Fruit fly (Drosophila melanogaster) whole organism, embryonic: ENCODE data around the gene Pex2.

Experiments
- Atf3 ChIP-seq: fragments of 200-800 bp; sonication (Bioruptor generic); optimal IDR thresholded peaks from 3 replicates; lab custom pipeline; 2016; ENCODE audit warnings: missing biosample characterization, missing genetic modification characterization
- Awh ChIP-seq: fragments of 200-800 bp; sonication (Bioruptor generic); IDR thresholded peaks from 2 replicates; pipeline ENCODE4, ENCODE4 v1.3.6; 2022; ENCODE audit warnings: missing biosample characterization, missing genetic modification characterization
- Bgb ChIP-seq: fragments of 200-800 bp; sonication (Bioruptor generic); IDR thresholded peaks from 2 replicates; pipeline ENCODE4 v1.3.6; 2022; ENCODE audit warnings: missing biosample characterization, missing genetic modification characterization; ENCODE audit not compliant: partially characterized antibody
- CG11560 ChIP-seq: fragments of 200-800 bp; sonication (Bioruptor generic); IDR thresholded peaks from 3 replicates; pipeline ENCODE4 v1.3.6; 2022; ENCODE audit warnings: missing biosample characterization, missing genetic modification characterization
- CG13287 ChIP-seq: fragments of 200-800 bp; sonication (Bioruptor generic); IDR thresholded peaks from 2 replicates; pipeline ENCODE4 v1.3.6; 2022; ENCODE audit warnings: missing biosample characterization, missing genetic modification characterization; ENCODE audit not compliant: partially characterized antibody
- CG14667 ChIP-seq: fragments of 200-800 bp; sonication (Bioruptor generic); IDR thresholded peaks from 2 replicates; pipeline ENCODE4 v1.3.6; 2022; ENCODE audit warnings: missing biosample characterization, missing genetic modification characterization
- CG14965 ChIP-seq: fragments of 200-800 bp; sonication (Bioruptor generic); optimal IDR thresholded peaks from 2 replicates; lab custom pipeline; 2016; ENCODE audit warnings: missing biosample characterization, missing genetic modification characterization, borderline replicate concordance
- CG15514 ChIP-seq: fragments of 200-800 bp; sonication (Bioruptor generic); optimal IDR thresholded peaks from 3 replicates; lab custom pipeline; 2017; ENCODE audit warnings: missing biosample characterization, missing genetic modification characterization, mild to moderate bottlenecking, moderate library complexity, missing genetic modification reagents
- CG15601 ChIP-seq: fragments of 200-800 bp; sonication (Bioruptor generic); optimal IDR thresholded peaks from 3 replicates; lab custom pipeline; 2019; ENCODE audit warnings: missing biosample characterization, mild to moderate bottlenecking, missing genetic modification characterization, moderate library complexity
- CG17802 ChIP-seq: fragments of 200-800 bp; sonication (Bioruptor generic); optimal IDR thresholded peaks from 2 replicates; lab custom pipeline; 2018; ENCODE audit warnings: missing biosample characterization, mild to moderate bottlenecking, missing genetic modification characterization, moderate library complexity
- CG30020 ChIP-seq: fragments of 200-800 bp; optimal IDR thresholded peaks from 2 replicates; lab custom pipeline; 2019; ENCODE audit warnings: missing biosample characterization, mild to moderate bottlenecking, missing genetic modification characterization, moderate library complexity
- CG31224 ChIP-seq: fragments of 200-800 bp; sonication (Bioruptor generic); IDR thresholded peaks from 2 replicates; pipeline ENCODE4 v1.3.6; 2022; ENCODE audit warnings: missing biosample characterization, missing genetic modification characterization
- CG31441 ChIP-seq: fragments of 200-800 bp; sonication (Bioruptor generic); IDR thresholded peaks from 2 replicates; pipeline ENCODE4 v1.3.6; 2022; ENCODE audit warnings: missing biosample characterization, missing genetic modification characterization
- CG33213 ChIP-seq: fragments of 200-800 bp; sonication (Bioruptor generic); optimal IDR thresholded peaks from 3 replicates; lab custom pipeline; 2016; ENCODE audit warnings: missing biosample characterization, missing genetic modification characterization
- CG3726 ChIP-seq: fragments of 200-800 bp; sonication (Bioruptor generic); IDR thresholded peaks from 3 replicates; pipeline ENCODE4, ENCODE4 v1.3.6; 2022; ENCODE audit warnings: missing biosample characterization, missing genetic modification characterization
- CG4730 ChIP-seq: fragments of 200-800 bp; sonication (Bioruptor generic); IDR thresholded peaks from 2 replicates; pipeline ENCODE4 v1.3.6; 2022; ENCODE audit warnings: missing biosample characterization, missing genetic modification characterization
- CG9437 ChIP-seq: fragments of 200-800 bp; sonication (Bioruptor generic); optimal IDR thresholded peaks from 2 replicates; lab custom pipeline; 2018; ENCODE audit warnings: missing biosample characterization, mild to moderate bottlenecking, missing genetic modification characterization
- CTCF ChIP-seq: fragments of 200-800 bp; sonication (Bioruptor generic); optimal IDR thresholded peaks from 2 replicates; lab custom pipeline; 2017; ENCODE audit warnings: missing biosample characterization, mild to moderate bottlenecking, missing genetic modification characterization, moderate library complexity
- E2f1 ChIP-seq: fragments of 200-800 bp; sonication (Bioruptor generic); IDR thresholded peaks from 2 replicates; pipeline ENCODE4 v1.3.6; 2022; ENCODE audit warnings: missing biosample characterization, missing genetic modification characterization
- MBD-R2 ChIP-seq: fragments of 200-800 bp; sonication (Bioruptor generic); IDR thresholded peaks from 2 replicates; pipeline ENCODE4 v1.3.6; 2022; ENCODE audit warnings: missing biosample characterization, missing genetic modification characterization
- Mad ChIP-seq: fragments of 200-800 bp; sonication (Bioruptor generic); optimal IDR thresholded peaks from 2 replicates; lab custom pipeline; 2016; ENCODE audit warnings: missing biosample characterization, missing genetic modification characterization
- NK7.1 ChIP-seq: fragments of 200-800 bp; sonication (Bioruptor generic); optimal IDR thresholded peaks from 3 replicates; lab custom pipeline; 2016; ENCODE audit warnings: missing biosample characterization, missing genetic modification characterization
- Rx ChIP-seq: fragments of 200-800 bp; sonication (Bioruptor generic); IDR thresholded peaks from 2 replicates; pipeline ENCODE4 v1.3.6; 2022; ENCODE audit warnings: missing biosample characterization, missing genetic modification characterization
- TFAM ChIP-seq: fragments of 200-800 bp; sonication (Bioruptor generic); optimal IDR thresholded peaks from 2 replicates; lab custom pipeline; 2017; ENCODE audit warnings: missing biosample characterization, missing genetic modification characterization, inconsistent platforms
- Taf1 ChIP-seq: fragments of 200-800 bp; sonication (Bioruptor generic); IDR thresholded peaks from 2 replicates; pipeline ENCODE4 v1.3.6; 2022; ENCODE audit warnings: missing biosample characterization, missing genetic modification characterization
- Vsx1 ChIP-seq: fragments of 200-800 bp; sonication (Bioruptor generic); optimal IDR thresholded peaks from 2 replicates; lab custom pipeline; 2017; ENCODE audit warnings: missing biosample characterization, mild to moderate bottlenecking, missing genetic modification characterization, missing genetic modification reagents
- Xbp1 ChIP-seq: fragments of 200-800 bp; sonication (Bioruptor generic); optimal IDR thresholded peaks from 3 replicates; lab custom pipeline; 2016; ENCODE audit warnings: missing biosample characterization, mild to moderate bottlenecking, missing genetic modification characterization
- ase ChIP-seq: fragments of 200-800 bp; sonication (Bioruptor generic); IDR thresholded peaks from 3 replicates; pipeline ENCODE4 v1.3.6; 2022; ENCODE audit warnings: missing biosample characterization, missing genetic modification characterization
- bigmax ChIP-seq: fragments of 200-800 bp; sonication (Bioruptor generic); optimal IDR thresholded peaks from 2 replicates; lab custom pipeline; 2018; ENCODE audit warnings: missing biosample characterization, mild to moderate bottlenecking, missing genetic modification characterization
- chinmo ChIP-seq: fragments of 200-800 bp; sonication (Bioruptor generic); IDR thresholded peaks from 4 replicates; pipeline ENCODE4 v1.3.6; 2022; ENCODE audit warnings: missing biosample characterization, missing genetic modification characterization; ENCODE audit not compliant: partially characterized antibody
- crc ChIP-seq: fragments of 200-800 bp; sonication (Bioruptor generic); optimal IDR thresholded peaks from 2 replicates; lab custom pipeline; 2016; ENCODE audit warnings: missing biosample characterization, missing genetic modification characterization
- da ChIP-seq: fragments of 200-800 bp; sonication (Bioruptor generic); optimal IDR thresholded peaks from 2 replicates; lab custom pipeline; 2016; ENCODE audit warnings: missing biosample characterization, missing genetic modification characterization
- exex ChIP-seq: fragments of 200-800 bp; sonication (Bioruptor generic); optimal IDR thresholded peaks from 4 replicates; lab custom pipeline; 2018; ENCODE audit warnings: missing biosample characterization, mild to moderate bottlenecking, missing genetic modification characterization, moderate library complexity
- fd96Cb ChIP-seq: fragments of 200-800 bp; sonication (Bioruptor generic); optimal IDR thresholded peaks from 2 replicates; lab custom pipeline; 2018; ENCODE audit warnings: missing biosample characterization, mild to moderate bottlenecking, missing genetic modification characterization, moderate library complexity
- gcm2 ChIP-seq: fragments of 200-800 bp; sonication (Bioruptor generic); optimal IDR thresholded peaks from 2 replicates; lab custom pipeline; 2016; ENCODE audit warnings: missing biosample characterization, missing genetic modification characterization
- kay ChIP-seq: fragments of 200-800 bp; sonication (Bioruptor generic); optimal IDR thresholded peaks from 2 replicates; lab custom pipeline; 2016; ENCODE audit warnings: missing biosample characterization, missing genetic modification characterization
- lola ChIP-seq, 3 experiments: fragments of >200 bp in 2 of 3; fragments of 200-800 bp in 1 of 3; sonication (Bioruptor generic) in 1 of 3; optimal IDR thresholded peaks; 2 replicates each; lab custom pipeline; 2017 to 2019; ENCODE audit warnings: missing biosample characterization in 3 of 3, missing genetic modification characterization in 3 of 3, mild to moderate bottlenecking in 1 of 3, moderate library complexity in 1 of 3
- luna ChIP-seq: fragments of 200-800 bp; sonication (Bioruptor generic); optimal IDR thresholded peaks from 2 replicates; lab custom pipeline; 2016; ENCODE audit warnings: missing biosample characterization, missing genetic modification characterization
- nerfin-1 ChIP-seq: fragments of 200-800 bp; sonication (Bioruptor generic); optimal IDR thresholded peaks from 3 replicates; lab custom pipeline; 2019; ENCODE audit warnings: missing biosample characterization, mild to moderate bottlenecking, missing genetic modification characterization, moderate library complexity
- ranshi ChIP-seq: fragments of 200-800 bp; sonication (Bioruptor generic); IDR thresholded peaks from 2 replicates; pipeline ENCODE4 v1.3.6; 2022; ENCODE audit warnings: missing biosample characterization, missing genetic modification characterization
- salm ChIP-seq: fragments of 200-800 bp; sonication (Bioruptor generic); optimal IDR thresholded peaks from 2 replicates; lab custom pipeline; 2018; ENCODE audit warnings: missing biosample characterization, mild to moderate bottlenecking, missing genetic modification characterization
- sc ChIP-seq, 3 experiments: fragments of >200 bp in 2 of 3; fragments of 200-800 bp in 1 of 3; sonication (Bioruptor generic) in 1 of 3; optimal IDR thresholded peaks; 2 replicates in 2 of 3; 3 replicates in 1 of 3; lab custom pipeline; 2017; ENCODE audit warnings: mild to moderate bottlenecking in 1 of 3, missing biosample characterization in 1 of 3, missing genetic modification characterization in 1 of 3, missing genetic modification reagents in 1 of 3
- sens ChIP-seq: fragments of 200-800 bp; sonication (Bioruptor generic); peaks from one replicate; lab custom pipeline; 2016; ENCODE audit warnings: missing biosample characterization, missing genetic modification characterization
- seq ChIP-seq: fragments of 200-800 bp; sonication (Bioruptor generic); IDR thresholded peaks from 2 replicates; pipeline ENCODE4 v1.3.6; 2022; ENCODE audit warnings: missing biosample characterization, missing genetic modification characterization
- sr ChIP-seq: fragments of 200-800 bp; sonication (Bioruptor generic); IDR thresholded peaks from 3 replicates; pipeline ENCODE4 v1.3.6; 2022; ENCODE audit warnings: missing biosample characterization, missing genetic modification characterization
- ssp ChIP-seq: fragments of 200-800 bp; sonication (Bioruptor generic); IDR thresholded peaks from 2 replicates; pipeline ENCODE4 v1.3.6; 2022; ENCODE audit warnings: missing biosample characterization, missing genetic modification characterization
- trh ChIP-seq: fragments of 200-800 bp; sonication (Bioruptor generic); optimal IDR thresholded peaks from 2 replicates; lab custom pipeline; 2016; ENCODE audit warnings: missing biosample characterization, missing genetic modification characterization
- unpg ChIP-seq: fragments of 200-800 bp; sonication (Bioruptor generic); optimal IDR thresholded peaks from 3 replicates; lab custom pipeline; 2018; ENCODE audit warnings: missing biosample characterization, mild to moderate bottlenecking, missing genetic modification characterization, moderate library complexity

Pex2 gene

DNA sequence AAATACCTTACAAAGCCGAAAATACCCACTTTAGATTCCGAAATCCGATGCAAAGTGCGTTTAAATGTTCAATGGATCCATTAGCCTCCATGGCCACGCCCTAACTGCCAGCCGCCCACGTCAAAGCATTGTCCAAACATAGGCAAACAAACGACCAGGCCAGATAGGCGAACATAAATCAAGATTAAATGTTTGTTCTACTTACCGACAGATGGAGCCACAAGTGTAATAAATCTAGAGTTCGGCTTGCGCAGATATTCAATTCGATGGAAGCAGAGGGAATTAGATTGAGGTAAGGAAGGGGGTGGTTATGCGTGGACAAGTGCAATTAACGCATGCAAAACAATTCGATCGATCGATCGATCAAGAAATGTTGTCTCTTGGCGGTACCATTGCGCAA is 15.0 kb upstream of the Pex2 start:
- no peak for TF ChIP-seq da (GFP tag; lab: Kevin White, UChicago)
- TF ChIP-seq CG15514 = no peak
- no peak for TF ChIP-seq E2f1 (GFP tag; lab: Robert Waterston, UW)
- no peak for TF ChIP-seq Vsx1
- TF ChIP-seq Rx (GFP tag; lab: Robert Waterston, UW) = no peak
- TF ChIP-seq sens (GFP tag; lab: Kevin White, UChicago) = peak; percentile 38
- TF ChIP-seq Awh (GFP tag; lab: Robert Waterston, UW) = no peak
- TF ChIP-seq CG33213 = no peak
- TF ChIP-seq kay = no peak
- TF ChIP-seq CG3726 (GFP tag; lab: Robert Waterston, UW) = no peak
- TF ChIP-seq ase = no peak
- no peak for TF ChIP-seq CG17802
- TF ChIP-seq CG13287 (GFP tag; lab: Robert Waterston, UW) = no peak
- TF ChIP-seq CG14965 (GFP tag; lab: Kevin White, UChicago) = peak; percentile 90
- TF ChIP-seq CTCF (GFP tag; lab: Kevin White, UChicago) = peak; percentile 84
- TF ChIP-seq luna (GFP tag; lab: Kevin White, UChicago) = no peak
- TF ChIP-seq, all 482 proteins: peak for 3

DNA sequence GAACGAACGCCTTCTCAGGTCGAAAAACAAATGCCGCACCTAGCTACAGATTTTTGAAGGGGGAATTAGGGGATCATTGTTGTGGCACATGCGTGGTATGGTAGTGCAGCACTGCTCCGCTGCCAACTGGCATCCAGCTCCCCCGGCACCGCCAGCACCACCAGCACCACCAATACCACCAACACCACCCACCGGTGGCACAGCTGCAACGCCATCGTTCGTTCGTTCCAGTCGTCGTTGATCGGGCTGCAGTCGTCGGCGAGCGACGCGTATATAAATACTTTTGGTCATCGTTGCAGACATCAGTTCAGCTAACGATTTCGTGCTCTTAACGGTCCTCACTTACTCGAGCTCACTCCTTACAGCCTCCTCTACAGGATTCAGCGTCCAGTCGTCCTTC is 13.3 kb upstream of the Pex2 start, which contains the start of gene CG34461:
Gene CG34461 (plus strand): TSS at position 301 of the 400 bp plus-strand sequence.
- TF ChIP-seq CG31441 (GFP tag; lab: Robert Waterston, UW) (no peak), Taf1 (no peak)
- TF ChIP-seq, all 482 proteins: peak for 0

dm6 chr3L:8328283-8328682 is 10.6 kb upstream of the Pex2 start, which contains the start of gene CG34462:
CG34462 (plus strand) TSS chr3L:8328583.
- TF ChIP-seq bigmax (GFP tag; lab: Kevin White, UChicago) (no peak), CG4730 (GFP tag; lab: Robert Waterston, UW) (no peak), CG31224 (GFP tag; lab: Robert Waterston, UW) (no peak), MBD-R2 (GFP tag; lab: Robert Waterston, UW) (no peak), Atf3 (GFP tag; lab: Kevin White, UChicago) (no peak), NK7.1 (GFP tag; lab: Kevin White, UChicago) (no peak)

dm6 chr3L:8329005-8329404 is 9.8 kb upstream of the Pex2 start:
- TF ChIP-seq salm (tag; lab: Kevin White, UChicago) = no peak
- TF ChIP-seq sc (optimal IDR thresholded peaks at IDR 0.05; lab: Kevin White, UChicago) = no peak
- TF ChIP-seq sc (GFP tag; optimal IDR thresholded peaks at IDR 0.05; lab: Kevin White, UChicago) = no peak
- TF ChIP-seq TFAM (GFP tag; lab: Kevin White, UChicago) = no peak
- TF ChIP-seq ssp = no peak
- no peak for TF ChIP-seq exex (tag; lab: Kevin White, UChicago)
- no peak for TF ChIP-seq Mad (GFP tag; lab: Kevin White, UChicago)
- no peak for TF ChIP-seq crc
- TF ChIP-seq trh (GFP tag; lab: Kevin White, UChicago) = no peak
- TF ChIP-seq CG30020 = no peak
- no peak for TF ChIP-seq seq
- no peak for TF ChIP-seq sr (GFP tag; lab: Robert Waterston, UW)
- TF ChIP-seq gcm2 (GFP tag; lab: Kevin White, UChicago) = no peak
- TF ChIP-seq fd96Cb (tag; lab: Kevin White, UChicago) = no peak
- peak in 1 of 3 experiments; percentile 76 for TF ChIP-seq lola (GFP tag; optimal IDR thresholded peaks at IDR 0.05; lab: Kevin White, UChicago)
- no peak for TF ChIP-seq CG9437
- 0 out of 4 replicates have a peak, but pooled peaks have one; percentile 41 for TF ChIP-seq chinmo (GFP tag; lab: Robert Waterston, UW)
- TF ChIP-seq ranshi (GFP tag; lab: Robert Waterston, UW) = no peak
- no peak for TF ChIP-seq CG15601 (tag; lab: Kevin White, UChicago)
- TF ChIP-seq Bgb = 0 out of 2 replicates have a peak, but pooled peaks have one; percentile 25
- TF ChIP-seq CG11560 = no peak
- no peak for TF ChIP-seq nerfin-1
- TF ChIP-seq CG14667 (GFP tag; lab: Robert Waterston, UW) = no peak
- no peak for TF ChIP-seq unpg (GFP tag; lab: Kevin White, UChicago)
- TF ChIP-seq Xbp1 (GFP tag; lab: Kevin White, UChicago) = no peak
